Fruit fly (Drosophila melanogaster) whole organism, embryonic: ENCODE data around the gene Cypl.

Experiments
- ATbp ChIP-seq: fragments of 200-800 bp; sonication (Bioruptor generic); optimal IDR thresholded peaks from 2 replicates; lab custom pipeline; 2017; ENCODE audit warnings: missing biosample characterization, mild to moderate bottlenecking, missing genetic modification characterization, missing genetic modification reagents
- B-H1 ChIP-seq: fragments of 200-800 bp; sonication (Bioruptor generic); IDR thresholded peaks from 3 replicates; pipeline ENCODE4 v1.3.6; 2022; ENCODE audit warnings: missing biosample characterization, missing genetic modification characterization
- CG10147 ChIP-seq: fragments of 200-800 bp; sonication (Bioruptor generic); optimal IDR thresholded peaks from 2 replicates; lab custom pipeline; 2019; ENCODE audit warnings: missing biosample characterization, mild to moderate bottlenecking, missing genetic modification characterization, moderate library complexity
- CG11398 ChIP-seq: fragments of 200-800 bp; sonication (Bioruptor generic); optimal IDR thresholded peaks from 2 replicates; lab custom pipeline; 2016; ENCODE audit warnings: missing biosample characterization, missing genetic modification characterization
- CG11456 ChIP-seq: fragments of 200-800 bp; sonication (Bioruptor generic); IDR thresholded peaks from 3 replicates; pipeline ENCODE4 v1.3.6; 2022; ENCODE audit warnings: missing biosample characterization, missing genetic modification characterization
- CG12391 ChIP-seq: fragments of 200-800 bp; sonication (Bioruptor generic); optimal IDR thresholded peaks from 3 replicates; lab custom pipeline; 2018; ENCODE audit warnings: missing biosample characterization, mild to moderate bottlenecking, missing genetic modification characterization, moderate library complexity
- CG14860 ChIP-seq: fragments of 200-800 bp; sonication (Bioruptor generic); IDR thresholded peaks from 3 replicates; pipeline ENCODE4 v1.3.6; 2022; ENCODE audit warnings: missing biosample characterization, missing genetic modification characterization; ENCODE audit not compliant: partially characterized antibody
- CG17186 ChIP-seq: fragments of 200-800 bp; sonication (Bioruptor generic); optimal IDR thresholded peaks from 3 replicates; lab custom pipeline; 2017; ENCODE audit warnings: missing biosample characterization, missing genetic modification reagents, missing genetic modification characterization
- CG18262 ChIP-seq: fragments of 200-800 bp; optimal IDR thresholded peaks from 3 replicates; lab custom pipeline; 2019; ENCODE audit warnings: missing biosample characterization, mild to moderate bottlenecking, missing genetic modification characterization, moderate library complexity
- CG2202 ChIP-seq: fragments of 200-800 bp; sonication (Bioruptor generic); optimal IDR thresholded peaks from 2 replicates; lab custom pipeline; 2018; ENCODE audit warnings: missing biosample characterization, mild to moderate bottlenecking, missing genetic modification characterization
- CG3847 ChIP-seq: fragments of 200-800 bp; sonication (Bioruptor generic); IDR thresholded peaks from 2 replicates; pipeline ENCODE4 v1.3.6; 2022; ENCODE audit warnings: missing biosample characterization, missing genetic modification characterization
- CG5180 ChIP-seq: fragments of 200-800 bp; sonication (Bioruptor generic); optimal IDR thresholded peaks from 3 replicates; lab custom pipeline; 2017; ENCODE audit warnings: missing biosample characterization, missing genetic modification characterization, mild to moderate bottlenecking, moderate library complexity, missing genetic modification reagents
- CG5953 ChIP-seq: fragments of 200-800 bp; sonication (Bioruptor generic); IDR thresholded peaks from 2 replicates; pipeline ENCODE4 v1.3.6; 2022; ENCODE audit warnings: missing biosample characterization, missing genetic modification characterization
- CG6654 ChIP-seq: fragments of 200-800 bp; sonication (Bioruptor generic); optimal IDR thresholded peaks from 2 replicates; lab custom pipeline; 2017; ENCODE audit warnings: missing biosample characterization, mild to moderate bottlenecking, missing genetic modification characterization
- CG8281 ChIP-seq: fragments of 200-800 bp; sonication (Bioruptor generic); optimal IDR thresholded peaks from 2 replicates; lab custom pipeline; 2018; ENCODE audit warnings: missing biosample characterization, mild to moderate bottlenecking, missing genetic modification characterization, moderate library complexity
- CG9609 ChIP-seq: fragments of 200-800 bp; sonication (Bioruptor generic); optimal IDR thresholded peaks from 3 replicates; lab custom pipeline; 2016; ENCODE audit warnings: missing biosample characterization, missing genetic modification characterization
- CG9876 ChIP-seq: fragments of 200-800 bp; sonication (Bioruptor generic); optimal IDR thresholded peaks from 2 replicates; lab custom pipeline; 2016; ENCODE audit warnings: missing biosample characterization, missing genetic modification characterization
- Chrac-16 ChIP-seq: fragments of 200-800 bp; sonication (Bioruptor generic); optimal IDR thresholded peaks from 3 replicates; lab custom pipeline; 2016; ENCODE audit warnings: missing biosample characterization, missing genetic modification characterization
- Dref ChIP-seq: fragments of 200-800 bp; sonication (Bioruptor generic); IDR thresholded peaks from 2 replicates; pipeline ENCODE4 v1.3.6; 2022; ENCODE audit warnings: missing biosample characterization, missing genetic modification characterization
- Drgx ChIP-seq: fragments of 200-800 bp; sonication (Bioruptor generic); IDR thresholded peaks from 2 replicates; pipeline ENCODE4 v1.3.6; 2022; ENCODE audit warnings: missing biosample characterization, missing genetic modification characterization
- E2f1 ChIP-seq: fragments of 200-800 bp; sonication (Bioruptor generic); IDR thresholded peaks from 2 replicates; pipeline ENCODE4 v1.3.6; 2022; ENCODE audit warnings: missing biosample characterization, missing genetic modification characterization
- ERR ChIP-seq: fragments of 200-800 bp; sonication (Bioruptor generic); optimal IDR thresholded peaks from 2 replicates; lab custom pipeline; 2016; ENCODE audit warnings: missing biosample characterization, missing genetic modification characterization
- Elba2 ChIP-seq: fragments of 200-800 bp; sonication (Bioruptor generic); optimal IDR thresholded peaks from 3 replicates; lab custom pipeline; 2016; ENCODE audit warnings: missing biosample characterization, missing genetic modification characterization
- Jarid2 ChIP-seq: fragments of 200-800 bp; sonication (Bioruptor generic); optimal IDR thresholded peaks from 3 replicates; lab custom pipeline; 2017; ENCODE audit warnings: mild to moderate bottlenecking, missing biosample characterization, missing genetic modification reagents, missing genetic modification characterization
- Kr ChIP-seq: fragments of 200-800 bp; sonication (Bioruptor generic); optimal IDR thresholded peaks from 2 replicates; lab custom pipeline; 2017; ENCODE audit warnings: missing biosample characterization, mild to moderate bottlenecking, missing genetic modification characterization
- MESR4 ChIP-seq: fragments of 200-800 bp; sonication (Bioruptor generic); optimal IDR thresholded peaks from 2 replicates; lab custom pipeline; 2018; ENCODE audit warnings: missing biosample characterization, mild to moderate bottlenecking, missing genetic modification characterization, moderate library complexity
- Mrtf ChIP-seq: fragments of 200-800 bp; sonication (Bioruptor generic); IDR thresholded peaks from 3 replicates; pipeline ENCODE4 v1.3.6; 2022; ENCODE audit warnings: missing biosample characterization, missing genetic modification characterization
- NC2α ChIP-seq: fragments of 200-800 bp; sonication (Bioruptor generic); optimal IDR thresholded peaks from 2 replicates; lab custom pipeline; 2016; ENCODE audit warnings: missing biosample characterization, missing genetic modification characterization
- Opbp ChIP-seq: fragments of 200-800 bp; sonication (Bioruptor generic); IDR thresholded peaks from 3 replicates; pipeline ENCODE4 v1.3.6; 2022; ENCODE audit warnings: missing biosample characterization, missing genetic modification characterization; ENCODE audit not compliant: partially characterized antibody
- Rx ChIP-seq: fragments of 200-800 bp; sonication (Bioruptor generic); IDR thresholded peaks from 2 replicates; pipeline ENCODE4 v1.3.6; 2022; ENCODE audit warnings: missing biosample characterization, missing genetic modification characterization
- Sox102F ChIP-seq: fragments of 200-800 bp; sonication (Bioruptor generic); optimal IDR thresholded peaks from 2 replicates; lab custom pipeline; 2018; ENCODE audit warnings: missing biosample characterization, mild to moderate bottlenecking, missing genetic modification characterization, moderate library complexity
- Sry-δ ChIP-seq: fragments of 200-800 bp; sonication (Bioruptor generic); optimal IDR thresholded peaks from 2 replicates; lab custom pipeline; 2016; ENCODE audit warnings: missing biosample characterization, missing genetic modification characterization
- Tbp ChIP-seq: fragments of >200 bp; optimal IDR thresholded peaks from 2 replicates; lab custom pipeline; 2018; ENCODE audit warnings: missing biosample characterization, missing genetic modification characterization
- Trl ChIP-seq, 3 experiments: fragments of >200 bp in 2 of 3; fragments of 200-800 bp in 1 of 3; sonication (Bioruptor generic) in 1 of 3; optimal IDR thresholded peaks; 2 replicates in 1 of 3; 3 replicates in 2 of 3; lab custom pipeline; 2016 to 2017; ENCODE audit warnings: missing biosample characterization in 1 of 3, missing genetic modification characterization in 1 of 3
- Vsx1 ChIP-seq: fragments of 200-800 bp; sonication (Bioruptor generic); optimal IDR thresholded peaks from 2 replicates; lab custom pipeline; 2017; ENCODE audit warnings: missing biosample characterization, mild to moderate bottlenecking, missing genetic modification characterization, missing genetic modification reagents
- ac ChIP-seq: fragments of 200-800 bp; sonication (Bioruptor generic); optimal IDR thresholded peaks from 3 replicates; lab custom pipeline; 2017; ENCODE audit warnings: missing biosample characterization, mild to moderate bottlenecking, missing genetic modification characterization
- br ChIP-seq: fragments of >200 bp; optimal IDR thresholded peaks from 2 replicates; lab custom pipeline; 2017
- chinmo ChIP-seq: fragments of 200-800 bp; sonication (Bioruptor generic); IDR thresholded peaks from 4 replicates; pipeline ENCODE4 v1.3.6; 2022; ENCODE audit warnings: missing biosample characterization, missing genetic modification characterization; ENCODE audit not compliant: partially characterized antibody
- da ChIP-seq: fragments of 200-800 bp; sonication (Bioruptor generic); optimal IDR thresholded peaks from 2 replicates; lab custom pipeline; 2016; ENCODE audit warnings: missing biosample characterization, missing genetic modification characterization
- exex ChIP-seq: fragments of 200-800 bp; sonication (Bioruptor generic); optimal IDR thresholded peaks from 4 replicates; lab custom pipeline; 2018; ENCODE audit warnings: missing biosample characterization, mild to moderate bottlenecking, missing genetic modification characterization, moderate library complexity
- fd96Cb ChIP-seq: fragments of 200-800 bp; sonication (Bioruptor generic); optimal IDR thresholded peaks from 2 replicates; lab custom pipeline; 2018; ENCODE audit warnings: missing biosample characterization, mild to moderate bottlenecking, missing genetic modification characterization, moderate library complexity
- ftz-f1 ChIP-seq: fragments of 200-800 bp; sonication (Bioruptor generic); optimal IDR thresholded peaks from 2 replicates; lab custom pipeline; 2016; ENCODE audit warnings: missing biosample characterization, missing genetic modification characterization
- fu2 ChIP-seq: fragments of 200-800 bp; sonication (Bioruptor generic); optimal IDR thresholded peaks from 2 replicates; lab custom pipeline; 2016; ENCODE audit warnings: missing biosample characterization, missing genetic modification characterization
- hbn ChIP-seq: fragments of 200-800 bp; sonication (Bioruptor generic); IDR thresholded peaks from 2 replicates; pipeline ENCODE4 v1.3.6; 2022; ENCODE audit warnings: missing biosample characterization, missing genetic modification characterization; ENCODE audit not compliant: partially characterized antibody
- hth ChIP-seq: fragments of >200 bp; optimal IDR thresholded peaks from 2 replicates; lab custom pipeline; 2017; ENCODE audit warnings: inconsistent platforms
- jing ChIP-seq: fragments of 200-800 bp; sonication (Bioruptor generic); optimal IDR thresholded peaks from 2 replicates; lab custom pipeline; 2018; ENCODE audit warnings: missing biosample characterization, mild to moderate bottlenecking, missing genetic modification characterization
- pros ChIP-seq: fragments of 200-800 bp; sonication (Bioruptor generic); optimal IDR thresholded peaks from 3 replicates; lab custom pipeline; 2019; ENCODE audit warnings: missing biosample characterization, mild to moderate bottlenecking, missing genetic modification characterization, moderate library complexity
- schlank ChIP-seq: fragments of 200-800 bp; sonication (Bioruptor generic); optimal IDR thresholded peaks from 2 replicates; lab custom pipeline; 2018; ENCODE audit warnings: missing biosample characterization, mild to moderate bottlenecking, missing genetic modification characterization
- ssp ChIP-seq: fragments of 200-800 bp; sonication (Bioruptor generic); IDR thresholded peaks from 2 replicates; pipeline ENCODE4 v1.3.6; 2022; ENCODE audit warnings: missing biosample characterization, missing genetic modification characterization
- trh ChIP-seq: fragments of 200-800 bp; sonication (Bioruptor generic); optimal IDR thresholded peaks from 2 replicates; lab custom pipeline; 2016; ENCODE audit warnings: missing biosample characterization, missing genetic modification characterization
- zfh2 ChIP-seq: fragments of 200-800 bp; sonication (Bioruptor generic); optimal IDR thresholded peaks from 2 replicates; lab custom pipeline; 2016; ENCODE audit warnings: missing biosample characterization, missing genetic modification characterization

Gene Cypl

DNA sequence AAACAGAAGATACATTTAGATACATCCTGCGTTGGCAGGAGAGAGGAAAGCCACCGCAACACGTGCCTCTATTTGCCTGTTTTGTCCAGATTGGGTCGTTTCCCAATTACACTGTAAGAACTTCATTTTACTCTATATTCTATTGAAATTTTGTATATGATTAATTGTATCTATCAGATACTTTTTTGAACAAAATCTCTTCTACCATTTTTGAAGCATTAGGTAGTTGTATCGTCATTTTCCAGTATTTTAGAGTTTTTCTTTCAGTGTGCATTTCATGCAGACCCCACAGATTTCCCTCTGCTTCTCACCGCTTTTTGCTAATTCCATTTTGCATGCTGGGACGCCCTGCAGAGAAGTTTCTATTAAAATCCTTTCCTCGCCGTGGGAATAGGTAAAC, 11.8 kb upstream of the Cypl start (continued):
- no peak for TF ChIP-seq hbn (GFP tag; lab: Robert Waterston, UW)
- peak; percentile 24; the same call in 1 of the 2 replicates for TF ChIP-seq ssp (GFP tag; lab: Robert Waterston, UW)
- TF ChIP-seq CG11456 (GFP tag; lab: Robert Waterston, UW) = peak; percentile 73; the same call in 2 of the 3 replicates
- TF ChIP-seq CG5953 (GFP tag; lab: Robert Waterston, UW) = no peak
- TF ChIP-seq Chrac-16 = peak; percentile 14
- peak; percentile 52 for TF ChIP-seq ATbp (GFP tag; lab: Kevin White, UChicago)
- no peak for TF ChIP-seq Sry-δ (GFP tag; lab: Kevin White, UChicago)
- TF ChIP-seq CG17186 = no peak
- no peak for TF ChIP-seq pros (GFP tag; lab: Kevin White, UChicago)
- TF ChIP-seq CG9609 (GFP tag; lab: Kevin White, UChicago) = no peak
- TF ChIP-seq Opbp = 0 out of 3 replicates have a peak, but pooled peaks have one; percentile 23
- TF ChIP-seq schlank (tag; lab: Kevin White, UChicago) = no peak
- no peak for TF ChIP-seq NC2α
- TF ChIP-seq Sox102F = peak; percentile 58
- no peak for TF ChIP-seq CG9876 (GFP tag; lab: Kevin White, UChicago)
- TF ChIP-seq Mrtf (GFP tag; lab: Robert Waterston, UW) = no peak
- no peak for TF ChIP-seq fu2 (GFP tag; lab: Kevin White, UChicago)
- peak; percentile 63 for TF ChIP-seq CG18262 (tag; lab: Kevin White, UChicago)
- TF ChIP-seq chinmo = no peak
- TF ChIP-seq da (GFP tag; lab: Kevin White, UChicago) = no peak
- peak; percentile 74 for TF ChIP-seq Drgx
- TF ChIP-seq E2f1 (GFP tag; lab: Robert Waterston, UW) = peak; percentile 37; the same call in 1 of the 2 replicates
- peak; percentile 58 for TF ChIP-seq CG12391 (tag; lab: Kevin White, UChicago)
- TF ChIP-seq CG11398 (GFP tag; lab: Kevin White, UChicago) = no peak
- no peak for TF ChIP-seq ERR (GFP tag; lab: Kevin White, UChicago)
- no peak for TF ChIP-seq hth
- TF ChIP-seq CG10147 (GFP tag; lab: Kevin White, UChicago) = peak; percentile 43
- TF ChIP-seq Trl (optimal IDR thresholded peaks at IDR 0.05; lab: Kevin White, UChicago) = no peak
- TF ChIP-seq Trl (GFP tag; optimal IDR thresholded peaks at IDR 0.05; lab: Kevin White, UChicago) = peak; percentile 12
- TF ChIP-seq exex (tag; lab: Kevin White, UChicago) = no peak
- TF ChIP-seq CG5180 = no peak
- TF ChIP-seq Elba2 = no peak
- peak; percentile 37; the same call in 1 of the 2 replicates for TF ChIP-seq CG3847
- no peak for TF ChIP-seq MESR4 (GFP tag; lab: Kevin White, UChicago)
- no peak for TF ChIP-seq Kr
- no peak for TF ChIP-seq CG6654 (GFP tag; lab: Kevin White, UChicago)
- TF ChIP-seq ac = no peak
- TF ChIP-seq jing (GFP tag; lab: Kevin White, UChicago) = no peak
- TF ChIP-seq fd96Cb = peak; percentile 39
- no peak for TF ChIP-seq CG2202 (tag; lab: Kevin White, UChicago)
- TF ChIP-seq Vsx1 (GFP tag; lab: Kevin White, UChicago) = no peak
- TF ChIP-seq CG14860 (GFP tag; lab: Robert Waterston, UW) = no peak
- peak; percentile 36; the same call in 2 of the 3 replicates for TF ChIP-seq B-H1 (GFP tag; lab: Robert Waterston, UW)
- no peak for TF ChIP-seq zfh2
- no peak for TF ChIP-seq Jarid2 (GFP tag; lab: Kevin White, UChicago)
- no peak for TF ChIP-seq trh
- no peak for TF ChIP-seq CG8281 (tag; lab: Kevin White, UChicago)
- no peak for TF ChIP-seq br
- no peak for TF ChIP-seq Dref (GFP tag; lab: Robert Waterston, UW)
- TF ChIP-seq Rx (GFP tag; lab: Robert Waterston, UW) = 0 out of 2 replicates have a peak, but pooled peaks have one; percentile 23
- no peak for TF ChIP-seq ftz-f1 (GFP tag; lab: Kevin White, UChicago)
- no peak for TF ChIP-seq Tbp (GFP tag; lab: Kevin White, UChicago)
